Fruit fly (Drosophila melanogaster): Measurements from ENCODE around the gene Klp68D.
A peak's percentile ranks its signal among the peaks of the same experiment; 100 is the strongest.

Gene Klp68D

DNA sequence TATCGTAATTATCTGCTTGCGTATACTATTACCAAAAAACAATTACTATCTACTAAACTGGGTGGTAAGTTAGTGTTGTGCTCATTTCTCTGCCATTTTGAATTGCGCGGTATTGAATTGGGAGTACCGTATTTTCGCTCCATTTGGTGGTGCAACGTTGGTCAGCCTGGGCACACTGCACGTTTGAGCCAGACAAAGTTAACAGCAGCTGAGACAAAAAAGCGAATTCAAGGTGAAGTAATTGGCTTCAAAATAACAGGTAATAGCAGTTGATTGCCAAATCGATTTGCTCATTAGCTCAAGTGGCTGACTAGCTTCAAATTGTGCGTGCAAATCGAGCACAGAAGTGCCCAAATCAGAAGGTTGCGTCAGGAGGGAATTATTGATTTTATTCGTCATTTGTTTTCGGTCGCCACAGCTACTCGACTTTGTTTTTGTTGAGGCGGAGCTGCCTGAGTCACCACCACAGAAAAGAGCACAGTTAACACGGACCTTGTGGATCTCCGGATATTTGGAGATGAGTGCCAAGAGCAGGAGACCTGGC lies at the start of gene Klp68D:
Gene Klp68D (plus strand): TSS at position 175 of the 544 bp plus-strand sequence.
- no peak for TF ChIP-seq CG8478 (optimal IDR thresholded peaks at IDR 0.05)
- no peak for TF ChIP-seq CTCF (optimal IDR thresholded peaks at IDR 0.05)

DNA sequence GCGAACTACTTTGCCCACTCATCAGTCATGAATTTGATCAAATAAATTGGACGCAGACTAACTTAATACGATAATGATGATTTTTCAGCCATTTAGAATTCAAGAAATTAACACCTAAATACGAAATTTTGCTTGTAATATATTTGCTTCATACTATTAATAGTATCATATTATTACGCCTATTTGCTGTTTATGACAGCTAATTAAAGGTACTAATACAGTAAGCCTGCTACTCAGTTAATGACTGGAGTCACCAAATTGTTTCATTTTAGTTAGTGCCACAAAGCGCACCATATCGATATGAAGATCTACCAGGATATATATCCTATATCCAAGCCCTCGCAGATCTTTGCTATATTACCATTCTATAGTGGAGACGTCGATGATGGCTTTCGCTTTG lies 44.4 kb upstream of the Klp68D start, which contains the start of gene Gr68a:
Gene Gr68a (plus strand): TSS at position 301 of the 400 bp plus-strand sequence.
- no peak for TF ChIP-seq CTCF (optimal IDR thresholded peaks at IDR 0.05)
- TF ChIP-seq CG8478 (optimal IDR thresholded peaks at IDR 0.05): no peak

DNA sequence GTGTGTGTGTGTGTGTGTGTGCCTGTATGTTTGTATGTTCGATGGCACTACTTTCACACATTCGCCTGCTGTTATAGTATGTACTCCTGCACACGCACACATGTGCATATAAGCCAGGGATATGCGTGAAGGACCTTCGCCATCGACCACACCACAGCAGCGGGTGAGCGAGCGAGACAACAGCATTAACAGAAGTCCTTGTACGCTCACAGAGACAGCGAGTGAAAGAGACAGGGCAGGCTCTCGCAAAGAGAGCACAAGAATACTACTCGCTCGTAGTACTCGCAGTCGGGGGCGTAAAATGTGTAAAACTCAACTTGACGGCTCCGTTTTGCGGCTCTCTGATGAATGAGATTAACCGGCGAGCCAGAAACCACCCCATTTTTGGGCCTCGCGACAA lies 30.5 kb upstream of the Klp68D start:
- no peak for TF ChIP-seq CTCF (optimal IDR thresholded peaks at IDR 0.05)

DNA sequence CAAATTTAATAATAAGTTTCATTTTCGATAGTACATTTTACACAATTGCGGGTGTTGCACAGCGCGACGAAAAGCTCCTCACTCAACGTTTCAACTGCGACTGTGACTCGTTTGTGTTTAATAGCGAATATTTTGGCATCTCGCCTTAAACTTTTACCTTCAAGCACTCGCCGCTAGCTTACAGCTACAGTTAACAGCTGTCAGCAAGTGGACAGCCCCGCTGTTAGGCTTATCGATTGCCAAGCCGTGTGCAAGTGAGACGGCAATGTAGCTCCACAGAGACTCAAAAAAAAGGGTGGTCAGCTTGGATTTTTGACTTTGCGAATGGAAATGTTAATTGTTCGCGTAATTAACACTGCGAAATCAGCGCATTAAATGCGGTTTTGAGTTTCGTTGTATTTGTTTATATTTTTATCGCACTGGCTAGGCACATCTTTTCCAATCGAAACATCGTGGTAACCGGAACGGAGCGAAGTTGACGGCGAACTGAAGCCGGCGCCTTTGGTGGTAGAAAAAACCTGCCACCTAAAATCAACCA lies 29.6 kb upstream of the Klp68D start, which contains the start of gene loaf:
Gene loaf (minus strand): TSS at position 488 of the 538 bp plus-strand sequence.
- TF ChIP-seq CTCF (optimal IDR thresholded peaks at IDR 0.05): no peak
- no peak for TF ChIP-seq CG8478 (optimal IDR thresholded peaks at IDR 0.05)

DNA sequence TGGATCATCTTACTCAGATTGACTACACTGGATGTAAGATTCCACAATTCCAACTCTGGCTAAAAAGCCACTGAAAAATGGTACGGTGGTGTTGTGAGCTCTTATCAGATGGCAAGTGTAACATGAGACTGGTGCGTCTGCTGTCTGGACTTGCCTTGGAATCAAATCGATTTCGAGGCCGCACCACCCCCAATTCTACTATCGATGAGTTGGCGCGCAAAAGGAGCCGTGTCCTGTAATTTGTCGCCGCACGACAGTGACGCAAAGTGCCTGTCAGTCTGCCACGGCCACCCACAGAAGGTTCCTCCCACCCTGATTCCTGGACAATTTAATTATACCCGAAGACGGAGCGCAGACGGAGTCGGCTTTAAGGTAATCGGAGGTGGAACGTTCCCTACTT lies 28.9 kb upstream of the Klp68D start:
- TF ChIP-seq CG8478 (optimal IDR thresholded peaks at IDR 0.05): no peak
- no peak for TF ChIP-seq CTCF (optimal IDR thresholded peaks at IDR 0.05)

DNA sequence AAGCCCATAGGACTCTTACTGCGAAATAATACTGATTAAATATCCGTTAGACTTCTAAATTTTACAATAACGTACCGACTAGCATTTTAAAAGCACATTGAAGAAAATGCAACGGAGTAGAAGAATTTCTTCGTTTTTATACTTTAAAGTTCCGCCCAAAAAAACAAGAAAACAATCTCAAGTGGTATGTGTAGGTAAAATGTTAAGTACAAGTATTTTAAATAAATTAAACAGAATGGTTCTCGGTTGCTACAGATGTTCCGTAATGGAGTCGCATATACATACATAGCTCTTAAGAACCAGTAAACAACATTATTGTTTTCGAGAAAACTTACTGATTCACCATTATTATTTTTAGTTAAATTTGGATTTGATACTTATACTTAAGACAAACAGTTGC lies 23.4 kb upstream of the Klp68D start, which contains the start of gene Muc68D:
Gene Muc68D (minus strand): TSS at position 101 of the 400 bp plus-strand sequence.
- TF ChIP-seq CTCF (optimal IDR thresholded peaks at IDR 0.05): no peak
- no peak for TF ChIP-seq CG8478 (optimal IDR thresholded peaks at IDR 0.05)

DNA sequence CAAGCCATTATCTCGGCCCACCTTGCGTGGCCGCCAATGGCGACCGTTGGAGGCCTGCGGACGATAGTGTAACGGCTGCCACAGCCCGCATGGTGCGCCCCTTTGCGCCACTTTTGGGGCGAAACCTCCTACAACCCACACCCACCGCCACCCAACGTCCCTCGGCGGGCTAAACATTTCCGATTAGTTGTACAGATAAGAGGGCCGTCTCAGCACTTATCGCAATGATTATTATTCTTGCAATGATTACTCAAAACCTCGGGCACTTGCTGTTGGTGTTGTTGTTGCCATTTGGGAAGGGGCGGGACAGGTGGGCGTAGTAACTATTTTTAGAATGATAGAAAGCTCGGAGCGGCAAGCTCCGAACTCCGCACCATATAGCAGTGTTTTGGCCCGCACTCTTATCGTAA lies 22.8 kb upstream of the Klp68D start:
- TF ChIP-seq CG8478 (optimal IDR thresholded peaks at IDR 0.05) (no peak), CTCF (optimal IDR thresholded peaks at IDR 0.05) (no peak)

DNA sequence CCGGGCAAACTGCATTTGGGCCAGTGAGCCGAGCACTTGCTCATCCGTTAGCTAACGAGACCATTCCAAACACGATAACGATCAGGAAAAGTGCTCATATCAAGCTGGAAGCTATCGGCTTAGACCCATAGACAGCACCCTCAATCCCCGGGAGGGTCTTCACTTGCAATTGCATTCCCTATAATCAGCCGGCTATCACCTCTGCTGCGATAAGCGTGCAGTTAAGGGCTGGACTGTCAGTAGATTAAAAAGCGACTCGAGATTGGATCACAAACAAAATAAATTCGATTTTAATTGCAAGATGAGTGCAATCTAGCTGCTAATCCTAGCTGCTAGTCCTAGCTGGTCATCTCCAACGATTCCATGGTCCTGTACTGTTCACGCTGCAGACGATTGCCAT lies 21.6 kb upstream of the Klp68D start:
- TF ChIP-seq CG8478 (optimal IDR thresholded peaks at IDR 0.05): no peak
- no peak for TF ChIP-seq CTCF (optimal IDR thresholded peaks at IDR 0.05)

DNA sequence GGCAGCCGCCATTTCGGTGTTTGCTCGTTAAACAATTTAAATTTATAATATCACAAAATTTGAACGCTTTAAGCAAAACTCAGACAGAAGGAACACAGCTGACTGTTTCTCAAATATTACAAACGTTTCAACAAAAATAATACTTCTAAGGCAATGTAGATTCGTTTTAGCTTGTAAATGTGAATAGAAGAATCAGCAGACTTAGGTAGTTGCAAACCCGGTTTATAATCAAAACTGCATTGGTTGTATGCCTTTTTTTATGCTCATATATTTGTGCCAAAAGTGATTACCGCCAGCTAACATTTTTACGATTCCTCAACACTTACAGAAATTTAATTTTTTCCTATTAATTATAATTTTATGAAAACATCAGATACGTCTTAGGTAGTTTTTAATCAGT lies 21.0 kb upstream of the Klp68D start, which contains the start of gene Tim13:
Gene Tim13 (minus strand): TSS at position 101 of the 400 bp plus-strand sequence.
- TF ChIP-seq CG8478 (optimal IDR thresholded peaks at IDR 0.05): no peak

DNA sequence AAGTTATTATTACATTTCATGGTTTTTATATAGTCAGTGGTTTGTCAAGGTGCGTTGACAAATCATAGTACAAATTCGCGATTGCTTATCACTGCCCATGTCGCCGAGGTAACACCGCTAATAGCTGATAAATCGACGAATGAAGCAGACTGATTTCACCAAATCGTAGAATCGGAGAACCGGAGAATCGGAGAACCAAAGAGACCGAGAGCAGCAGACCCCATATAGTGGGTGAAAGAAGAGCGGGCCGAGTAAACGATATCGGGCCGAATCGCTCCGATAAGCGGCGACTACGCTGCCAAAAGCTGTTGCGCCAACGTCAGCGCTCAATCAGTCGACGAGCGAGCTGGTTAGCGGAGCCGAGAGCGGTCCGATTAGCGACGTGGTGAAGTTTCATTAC lies 18.7 kb upstream of the Klp68D start, which contains the start of gene CG14131:
Gene CG14131 (plus strand): TSS at position 343 of the 400 bp plus-strand sequence.
- TF ChIP-seq CTCF (optimal IDR thresholded peaks at IDR 0.05) (no peak), CG8478 (optimal IDR thresholded peaks at IDR 0.05) (no peak)

DNA sequence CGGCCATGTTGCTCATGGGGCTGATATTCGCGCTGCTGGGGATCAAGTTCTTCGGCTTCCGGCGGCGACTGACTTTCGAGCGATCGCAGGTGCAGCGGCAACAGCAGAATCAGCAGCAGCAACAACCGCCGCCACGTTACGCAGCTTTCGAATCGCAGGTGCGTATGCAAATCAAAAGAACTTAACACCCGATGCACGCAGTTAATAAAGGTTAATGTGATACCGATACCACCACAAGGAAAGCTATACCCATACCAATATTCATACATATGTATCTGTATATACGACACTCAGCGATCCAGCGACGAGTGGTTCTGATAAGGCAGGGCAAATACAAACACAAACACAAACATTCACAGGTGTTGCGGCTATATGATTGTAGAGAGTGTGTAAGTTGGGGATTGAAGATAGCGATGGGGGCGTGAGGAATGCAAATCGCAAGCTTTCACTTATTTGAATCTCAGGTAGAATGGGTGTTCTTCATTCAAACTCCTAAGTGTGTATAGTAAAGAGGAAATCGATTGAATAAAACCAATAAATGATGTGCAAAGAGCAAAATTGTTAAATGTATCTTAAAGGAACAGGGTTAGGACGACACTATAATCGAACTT lies 18.0 kb upstream of the Klp68D start:
- TF ChIP-seq CTCF (optimal IDR thresholded peaks at IDR 0.05) (no peak), CG8478 (optimal IDR thresholded peaks at IDR 0.05) (no peak)

DNA sequence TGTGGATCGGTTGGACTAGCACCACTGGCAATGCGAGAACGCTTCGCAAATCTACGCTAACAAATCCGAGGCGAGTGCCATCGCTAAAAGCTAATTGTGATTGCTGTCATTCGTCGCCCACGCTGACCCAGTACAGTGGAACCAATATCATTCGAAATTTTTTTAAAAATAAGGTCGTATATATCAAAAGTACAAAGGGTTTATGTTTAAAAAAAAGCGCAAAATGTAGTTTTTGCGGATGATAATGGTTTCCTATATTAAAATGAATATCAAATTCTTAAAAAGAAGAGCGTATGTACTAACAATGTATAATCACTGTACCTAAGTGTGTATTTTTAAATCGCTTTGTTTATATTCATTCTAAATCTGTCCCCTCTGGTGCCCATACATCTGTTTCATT lies 10.1 kb upstream of the Klp68D start:
- TF ChIP-seq CG8478 (optimal IDR thresholded peaks at IDR 0.05) (no peak), CTCF (optimal IDR thresholded peaks at IDR 0.05) (no peak)

DNA sequence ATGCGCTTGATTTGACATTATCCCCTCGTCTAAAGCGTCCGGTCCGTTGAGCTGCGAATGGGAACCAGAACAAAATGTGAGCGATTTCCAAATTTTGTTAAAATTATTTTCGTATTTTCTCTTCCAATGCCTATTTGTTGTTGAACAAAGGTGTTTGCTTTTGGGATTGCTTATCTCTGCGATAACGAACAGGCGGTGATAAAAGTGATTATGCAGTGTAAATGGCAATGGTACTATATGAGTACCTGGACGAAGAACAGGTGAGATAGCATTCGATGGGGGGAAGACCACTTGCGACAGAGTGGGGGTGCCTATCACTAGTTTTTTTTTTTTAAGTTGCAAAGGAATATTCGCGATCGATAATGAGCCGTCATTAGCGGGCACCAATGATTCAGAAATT lies 7.2 kb upstream of the Klp68D start:
- TF ChIP-seq CG8478 (optimal IDR thresholded peaks at IDR 0.05) (no peak), CTCF (optimal IDR thresholded peaks at IDR 0.05) (no peak)

DNA sequence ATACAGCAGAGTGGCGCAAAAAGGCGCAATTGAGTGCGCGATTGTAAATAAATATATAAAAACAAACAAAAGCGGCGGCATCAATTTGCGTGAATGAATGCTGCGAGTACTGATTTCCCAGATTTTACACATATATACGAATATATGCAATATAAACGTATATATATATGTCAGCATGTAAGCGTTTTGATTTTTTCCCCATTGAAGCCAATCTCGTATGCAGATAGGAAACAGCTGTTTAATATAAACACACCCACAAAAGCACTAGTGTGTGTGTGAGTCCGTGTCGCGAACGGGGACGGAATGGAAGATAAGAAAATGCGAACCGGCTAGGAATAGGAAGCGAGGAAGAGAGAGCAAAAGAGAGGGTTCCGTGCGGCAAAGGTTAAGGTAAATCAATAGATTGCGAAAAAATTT lies 6.5 kb upstream of the Klp68D start:
- TF ChIP-seq CG8478 (optimal IDR thresholded peaks at IDR 0.05) (no peak), CTCF (optimal IDR thresholded peaks at IDR 0.05) (no peak)

DNA sequence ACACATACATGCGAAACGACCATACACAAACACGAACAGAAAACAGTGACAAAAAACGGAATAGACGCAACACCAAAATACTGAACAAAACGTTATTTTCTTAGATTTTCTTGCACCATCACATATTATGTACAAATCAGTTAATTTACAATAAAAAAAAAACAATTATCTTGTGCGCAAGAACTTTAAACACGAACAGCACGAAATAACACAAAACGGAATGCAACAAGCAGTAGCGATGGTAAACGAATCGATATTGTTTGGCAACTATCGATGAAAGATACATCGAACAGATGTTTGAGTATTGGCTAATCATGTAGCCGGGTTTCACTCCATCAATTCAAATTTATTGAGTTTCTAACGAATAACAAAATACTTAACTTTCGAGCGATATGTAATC lies 5.6 kb upstream of the Klp68D start, which contains the start of gene Pi3K68D:
Gene Pi3K68D (minus strand): TSS at position 241 of the 400 bp plus-strand sequence.
- TF ChIP-seq CG8478 (optimal IDR thresholded peaks at IDR 0.05) (no peak), CTCF (optimal IDR thresholded peaks at IDR 0.05) (peak; percentile 43 to 67)

DNA sequence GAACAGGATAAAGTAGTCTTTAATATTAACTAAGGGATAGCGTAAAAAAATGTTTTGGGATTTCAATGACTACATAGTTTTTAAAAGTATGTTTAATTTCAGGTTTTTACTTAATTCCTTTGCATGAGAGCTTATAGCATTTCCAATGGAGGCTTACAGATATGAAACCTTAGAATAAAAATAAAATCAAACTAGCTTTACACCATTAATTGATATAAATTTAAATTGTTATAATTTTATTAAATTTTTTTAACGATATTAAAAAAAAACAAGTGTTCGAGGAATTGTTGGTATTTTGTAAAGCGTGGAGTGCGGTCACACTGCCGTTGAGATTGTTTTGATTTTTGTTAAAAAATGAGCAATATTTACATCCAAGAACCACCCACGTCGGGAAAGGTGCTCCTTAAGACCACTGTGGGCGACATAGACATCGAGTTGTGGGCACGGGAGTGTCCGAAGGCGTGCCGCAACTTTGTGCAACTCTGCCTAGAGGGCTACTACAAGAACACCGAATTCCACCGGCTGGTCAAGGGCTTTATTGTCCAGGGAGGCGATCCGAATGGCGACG lies 2.1 kb upstream of the Klp68D start, which contains the start of the genes twy and CG10907:
Gene twy (minus strand): TSS at position 51 of the 568 bp plus-strand sequence.
Gene CG10907 (plus strand): TSS at position 282 of the 568 bp plus-strand sequence.
- TF ChIP-seq CTCF (optimal IDR thresholded peaks at IDR 0.05) (no peak), CG8478 (optimal IDR thresholded peaks at IDR 0.05) (no peak)
